Worm (Caenorhabditis elegans): ENCODE measurements around the gene gcy-12.

DNA sequence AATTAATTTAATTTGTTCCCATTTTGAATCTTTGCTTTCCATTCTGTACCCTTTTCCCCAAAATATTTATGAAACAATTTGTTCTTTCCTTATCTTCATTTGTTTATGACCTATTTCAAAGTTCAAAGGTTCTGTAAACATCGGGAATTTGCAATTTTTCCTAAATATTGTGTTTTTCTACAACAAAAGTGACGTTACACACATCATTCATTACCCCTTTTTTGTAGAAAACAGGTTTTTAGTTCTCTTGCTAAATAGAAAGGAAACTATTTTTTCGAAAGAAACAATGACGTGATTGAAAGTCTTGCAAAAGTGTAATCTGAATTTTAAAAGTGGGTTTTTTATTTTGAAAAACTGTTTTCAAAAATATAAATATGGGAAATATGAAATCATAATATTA lies 12.8 kb downstream of the gcy-12 start:
- TF ChIP-seq ama-1 (optimal IDR thresholded peaks at IDR 0.05) (no peak), ceh-9 (tag; optimal IDR thresholded peaks at IDR 0.05) (no peak), nhr-76 (tag; optimal IDR thresholded peaks at IDR 0.05) (no peak), mdl-1 (tag; optimal IDR thresholded peaks at IDR 0.05) (no peak), elt-1 (tag; optimal IDR thresholded peaks at IDR 0.05) (peak; percentile 15)

Data from whole organism, L3 larva.